Worm (Caenorhabditis elegans) whole organism, early embryonic: Measurements from ENCODE around the gene hlh-30.

Experiments
- B0310.2 ChIP-seq: sonication (generic microtip); optimal IDR thresholded peaks from 2 replicates; lab custom pipeline; 2016; ENCODE audit warnings: mild to moderate bottlenecking, missing genetic modification characterization, missing compliant biosample characterization
- F13C5.2 ChIP-seq: sonication (generic microtip); optimal IDR thresholded peaks from 2 replicates; lab custom pipeline; 2017; ENCODE audit warnings: mild to moderate bottlenecking, missing genetic modification characterization, inconsistent platforms, missing compliant biosample characterization
- aly-1 ChIP-seq: sonication (generic microtip); optimal IDR thresholded peaks from 2 replicates; lab custom pipeline; 2016; ENCODE audit warnings: missing genetic modification characterization, missing compliant biosample characterization
- ama-1 ChIP-seq: fragments of 150-350 bp; optimal IDR thresholded peaks from 2 replicates; lab custom pipeline; 2014
- ceh-13 ChIP-seq: fragments of 200-800 bp; sonication (Bioruptor generic); optimal IDR thresholded peaks from 2 replicates; lab custom pipeline; 2018; ENCODE audit warnings: mild to moderate bottlenecking, missing genetic modification characterization, missing compliant biosample characterization
- ceh-36 ChIP-seq: sonication (generic microtip); optimal IDR thresholded peaks from 2 replicates; lab custom pipeline; 2016; ENCODE audit warnings: missing genetic modification characterization, inconsistent platforms, missing compliant biosample characterization
- ets-7 ChIP-seq: sonication (generic microtip); optimal IDR thresholded peaks from 2 replicates; lab custom pipeline; 2016; ENCODE audit warnings: missing genotype, missing genetic modification characterization, missing compliant biosample characterization
- flt-1 ChIP-seq: fragments of 200-800 bp; sonication (Bioruptor generic); IDR thresholded peaks from 2 replicates; pipeline ENCODE4 v1.3.6; 2022; ENCODE audit warnings: missing genetic modification characterization, missing compliant biosample characterization
- hmbx-1 ChIP-seq: sonication (generic microtip); optimal IDR thresholded peaks from 2 replicates; lab custom pipeline; 2016; ENCODE audit warnings: mild to moderate bottlenecking, missing genetic modification characterization, missing compliant biosample characterization
- hmg-4 ChIP-seq: fragments of 200-800 bp; sonication (Bioruptor generic); optimal IDR thresholded peaks from 2 replicates; lab custom pipeline; 2018; ENCODE audit warnings: mild to moderate bottlenecking, missing genetic modification characterization, missing compliant biosample characterization
- hnd-1 ChIP-seq: sonication (generic microtip); optimal IDR thresholded peaks from 2 replicates; lab custom pipeline; 2016; ENCODE audit warnings: missing genetic modification characterization, missing compliant biosample characterization
- pes-1 ChIP-seq: fragments of 200-800 bp; sonication (Bioruptor generic); IDR thresholded peaks from 2 replicates; pipeline ENCODE4 v1.3.6; 2022; ENCODE audit warnings: missing genetic modification reagents, missing genetic modification characterization, missing compliant biosample characterization
- scrt-1 ChIP-seq: fragments of 200-800 bp; sonication (Bioruptor generic); IDR thresholded peaks from 2 replicates; pipeline ENCODE4 v1.3.6; 2022; ENCODE audit warnings: missing genetic modification characterization, missing compliant biosample characterization
- sea-1 ChIP-seq: fragments of 200-800 bp; sonication (Bioruptor generic); conservative IDR thresholded peaks from 2 replicates; pipeline ENCODE4 v1.3.6; 2022; ENCODE audit warnings: missing genetic modification characterization, missing compliant biosample characterization
- tbx-11 ChIP-seq: fragments of 200-800 bp; sonication (Bioruptor generic); IDR thresholded peaks from 2 replicates; pipeline ENCODE4 v1.3.6; 2022; ENCODE audit warnings: missing genetic modification characterization, missing compliant biosample characterization
- tbx-37 ChIP-seq: fragments of 200-800 bp; sonication (Bioruptor generic); conservative IDR thresholded peaks from 2 replicates; pipeline ENCODE4 v1.3.6; 2022; ENCODE audit warnings: missing genetic modification reagents, missing genetic modification characterization, missing compliant biosample characterization
- tra-4 ChIP-seq: sonication (generic microtip); optimal IDR thresholded peaks from 2 replicates; lab custom pipeline; 2017; ENCODE audit warnings: missing genetic modification characterization, missing compliant biosample characterization

hlh-30 gene

ce11 chrIV:4032350-4032749, 2.4 kb downstream of the hlh-30 start:
- TF ChIP-seq hnd-1 (no peak), ceh-13 (GFP tag; lab: Kevin White, UChicago) (no peak), tbx-37 (GFP tag; lab: Robert Waterston, UW) (no peak), hmbx-1 (tag; lab: Kevin White, UChicago) (no peak), pes-1 (no peak), ets-7 (tag; lab: Kevin White, UChicago) (no peak), ceh-36 (tag; lab: Kevin White, UChicago) (no peak), tbx-11 (no peak), B0310.2 (no peak), hmg-4 (GFP tag; lab: Kevin White, UChicago) (no peak), sea-1 (GFP tag; lab: Robert Waterston, UW) (no peak), aly-1 (tag; lab: Kevin White, UChicago) (no peak), flt-1 (GFP tag; lab: Robert Waterston, UW) (no peak), scrt-1 (GFP tag; lab: Robert Waterston, UW) (no peak), F13C5.2 (tag; lab: Kevin White, UChicago) (no peak), tra-4 (no peak), ama-1 (no peak)

ce11 chrIV:4030917-4031599, 3.7 kb downstream of the hlh-30 start:
- TF ChIP-seq aly-1 (tag; lab: Kevin White, UChicago) (no peak), ama-1 (no peak)

- TF ChIP-seq ets-7 (tag; lab: Kevin White, UChicago) (no peak), sea-1 (GFP tag; lab: Robert Waterston, UW) (no peak), pes-1 (no peak)
Measured at ce11 chrIV:4029288-4029687, 5.5 kb downstream of the hlh-30 start.

ce11 chrIV:4028177-4028576, 6.6 kb downstream of the hlh-30 start:
- TF ChIP-seq ama-1 (no peak), ceh-36 (tag; lab: Kevin White, UChicago) (no peak), flt-1 (GFP tag; lab: Robert Waterston, UW) (no peak), aly-1 (tag; lab: Kevin White, UChicago) (peak; percentile 39), pes-1 (no peak; the same call in 1 of the 2 replicates), hmg-4 (GFP tag; lab: Kevin White, UChicago) (no peak), tra-4 (no peak), ceh-13 (GFP tag; lab: Kevin White, UChicago) (no peak)

- TF ChIP-seq ceh-13 (GFP tag; lab: Kevin White, UChicago) (no peak), hmbx-1 (tag; lab: Kevin White, UChicago) (no peak), ceh-36 (tag; lab: Kevin White, UChicago) (no peak), hmg-4 (GFP tag; lab: Kevin White, UChicago) (no peak), tra-4 (no peak), tbx-11 (no peak), scrt-1 (GFP tag; lab: Robert Waterston, UW) (no peak), sea-1 (GFP tag; lab: Robert Waterston, UW) (no peak), flt-1 (GFP tag; lab: Robert Waterston, UW) (no peak), pes-1 (no peak), tbx-37 (GFP tag; lab: Robert Waterston, UW) (no peak), hnd-1 (no peak)
Measured at ce11 chrIV:4027106-4027888, 7.5 kb downstream of the hlh-30 start.

ce11 chrIV:4025923-4026322, 8.8 kb downstream of the hlh-30 start:
- TF ChIP-seq ceh-36 (tag; lab: Kevin White, UChicago) = no peak

- no peak for TF ChIP-seq B0310.2
- TF ChIP-seq ceh-36 (tag; lab: Kevin White, UChicago) = no peak
- TF ChIP-seq sea-1 (GFP tag; lab: Robert Waterston, UW) = no peak
- no peak for TF ChIP-seq aly-1 (tag; lab: Kevin White, UChicago)
Measured at ce11 chrIV:4024159-4025004, 10.4 kb downstream of the hlh-30 start.
